Fruit fly (Drosophila melanogaster) whole organism: Measurements from ENCODE around the gene wap.

ENCODE experiments used
- CG8478 ChIP-seq: fragments of >200 bp; optimal IDR thresholded peaks from 2 replicates; lab custom pipeline; 2018; ENCODE audit warnings: inconsistent platforms
- Dll ChIP-seq: fragments of >200 bp; optimal IDR thresholded peaks from 2 replicates; lab custom pipeline; 2017
- EcR ChIP-seq, 2 experiments: fragments of >200 bp; optimal IDR thresholded peaks; 2 replicates each; lab custom pipeline; 2017; ENCODE audit warnings: missing biosample characterization in 2 of 2, missing genetic modification characterization in 2 of 2, missing genetic modification reagents in 2 of 2
- pan ChIP-seq: fragments of >200 bp; optimal IDR thresholded peaks from 2 replicates; lab custom pipeline; 2017
- psq ChIP-seq: fragments of >200 bp; optimal IDR thresholded peaks from 2 replicates; lab custom pipeline; 2017
- usp ChIP-seq: fragments of >200 bp; optimal IDR thresholded peaks from 2 replicates; lab custom pipeline; 2017; ENCODE audit warnings: missing biosample characterization, missing genetic modification characterization, mixed read lengths

dm6 chrX:22480612-22481011 lies 25.4 kb upstream of the wap start:
- TF ChIP-seq CG8478 (lab: Kevin White, UChicago) (no peak), pan (lab: Kevin White, UChicago) (no peak), psq (lab: Kevin White, UChicago) (no peak), EcR (GFP tag; optimal IDR thresholded peaks at IDR 0.05; lab: Kevin White, UChicago) (no peak), usp (no peak), Dll (lab: Kevin White, UChicago) (no peak)
